Fruit fly (Drosophila melanogaster): ENCODE data around the gene CG12506.
A peak's percentile ranks its signal among the peaks of the same experiment; 100 is the strongest.

CG12506 gene

DNA sequence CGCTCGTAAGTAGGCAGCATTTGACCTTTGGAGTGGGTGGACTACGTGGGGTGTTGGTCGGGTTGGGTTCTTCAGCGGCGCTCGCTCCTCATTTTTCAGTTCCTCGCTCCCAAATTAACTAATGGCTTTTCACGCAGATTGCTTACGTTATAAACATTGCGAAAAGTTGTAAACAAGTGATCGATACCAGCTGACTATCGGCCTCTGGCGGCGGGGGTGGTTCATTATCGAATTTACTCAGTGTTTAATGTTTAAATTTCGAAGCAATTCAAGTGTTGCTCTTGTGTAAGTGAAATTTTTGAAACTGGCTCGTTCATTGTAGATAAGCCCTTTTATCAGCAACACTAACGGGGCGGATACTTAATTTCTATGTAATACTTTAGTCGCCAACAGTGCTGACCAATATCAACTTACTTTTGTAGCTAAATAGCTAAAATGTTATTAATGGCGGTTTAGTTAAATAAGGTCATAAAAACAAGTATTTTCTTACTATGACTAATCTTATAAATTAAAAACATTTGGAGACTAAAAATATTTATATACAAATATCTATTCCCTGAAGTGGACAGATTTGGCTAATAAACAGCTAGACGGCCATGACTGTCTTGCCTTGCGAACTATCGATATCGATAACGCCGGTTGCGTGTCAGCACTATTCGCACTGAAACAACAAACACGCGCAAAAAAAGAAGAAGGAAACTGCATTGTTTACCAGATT, 46.1 kb downstream of the CG12506 start, which contains the start of the genes PGAP2 and Clp (continued):
- no peak for TF ChIP-seq tx (GFP tag; optimal IDR thresholded peaks at IDR 0.05)
- TF ChIP-seq CG8765 (GFP tag; IDR thresholded peaks at IDR 0.05) = peak; percentile 52; the same call in 1 of the 2 replicates
- peak; percentile 85 for TF ChIP-seq CG2712 (tag; optimal IDR thresholded peaks at IDR 0.05)
- peak; percentile 84 for TF ChIP-seq CG2120 (GFP tag; optimal IDR thresholded peaks at IDR 0.05)
- TF ChIP-seq CG18764 (GFP tag; optimal IDR thresholded peaks at IDR 0.05) = peak; percentile 60
- no peak for TF ChIP-seq odd (GFP tag; optimal IDR thresholded peaks at IDR 0.05)
- peak; percentile 68 for TF ChIP-seq CG17829 (tag; optimal IDR thresholded peaks at IDR 0.05)
- TF ChIP-seq ac (GFP tag; optimal IDR thresholded peaks at IDR 0.05) = no peak
- peak; percentile 3 for TF ChIP-seq nom (GFP tag; optimal IDR thresholded peaks at IDR 0.05)
- peak; percentile 63; the same call in 3 of the 4 replicates for TF ChIP-seq Gug (GFP tag; IDR thresholded peaks at IDR 0.05)
- peak; percentile 76 for TF ChIP-seq CG6689 (GFP tag; IDR thresholded peaks at IDR 0.05)
- peak; percentile 85 for TF ChIP-seq CG10979 (tag; optimal IDR thresholded peaks at IDR 0.05)
- TF ChIP-seq Neu2 (GFP tag; optimal IDR thresholded peaks at IDR 0.05; ENCODE audit: borderline replicate concordance) = peak; percentile 33
- TF ChIP-seq gt (GFP tag; IDR thresholded peaks at IDR 0.05) = no peak
- peak; percentile 52 for TF ChIP-seq CG10543 (GFP tag; optimal IDR thresholded peaks at IDR 0.05)
- TF ChIP-seq tio (GFP tag; optimal IDR thresholded peaks at IDR 0.05) = no peak
- peak; percentile 82 for TF ChIP-seq Aef1 (GFP tag; IDR thresholded peaks at IDR 0.05)
- peak; percentile 61 for TF ChIP-seq CG4617 (GFP tag; optimal IDR thresholded peaks at IDR 0.05; ENCODE audit: borderline replicate concordance)
- no peak for TF ChIP-seq CG12769 (tag; optimal IDR thresholded peaks at IDR 0.05)
- peak; percentile 41 for TF ChIP-seq ems (GFP tag; optimal IDR thresholded peaks at IDR 0.05)
- TF ChIP-seq vvl (GFP tag; IDR thresholded peaks at IDR 0.05) = peak; percentile 79
- TF ChIP-seq tin (GFP tag; optimal IDR thresholded peaks at IDR 0.05) = peak; percentile 73
- peak; percentile 85 for TF ChIP-seq CG8388 (GFP tag; optimal IDR thresholded peaks at IDR 0.05)
- TF ChIP-seq Rx (GFP tag; IDR thresholded peaks at IDR 0.05) = peak; percentile 52; the same call in 1 of the 2 replicates
- TF ChIP-seq CG3163 (GFP tag; optimal IDR thresholded peaks at IDR 0.05) = no peak
- peak; percentile 84 for TF ChIP-seq CG34422 (GFP tag; IDR thresholded peaks at IDR 0.05)
- TF ChIP-seq CTCF (GFP tag; optimal IDR thresholded peaks at IDR 0.05) = peak; percentile 66
- no peak for TF ChIP-seq ERR (GFP tag; optimal IDR thresholded peaks at IDR 0.05)
- peak; percentile 62 for TF ChIP-seq zen (tag; optimal IDR thresholded peaks at IDR 0.05)
- TF ChIP-seq lmd (GFP tag; IDR thresholded peaks at IDR 0.05) = peak; percentile 84
- TF ChIP-seq slp2 (GFP tag; optimal IDR thresholded peaks at IDR 0.05) = no peak
- TF ChIP-seq CG6272 (GFP tag; IDR thresholded peaks at IDR 0.05) = peak; percentile 62
- peak; percentile 65 for TF ChIP-seq nerfin-1 (tag; optimal IDR thresholded peaks at IDR 0.05)
- peak; percentile 6 for TF ChIP-seq HHEX (GFP tag; optimal IDR thresholded peaks at IDR 0.05)
- no peak for TF ChIP-seq CG3838 (GFP tag; optimal IDR thresholded peaks at IDR 0.05)
- no peak for TF ChIP-seq CG6765 (GFP tag; optimal IDR thresholded peaks at IDR 0.05)
- TF ChIP-seq CG1233 (GFP tag; optimal IDR thresholded peaks at IDR 0.05) = peak; percentile 74
- TF ChIP-seq HLH54F (GFP tag; optimal IDR thresholded peaks at IDR 0.05) = peak; percentile 50
- no peak for TF ChIP-seq zf30C (GFP tag; optimal IDR thresholded peaks at IDR 0.05)
- TF ChIP-seq CG2116 (GFP tag; optimal IDR thresholded peaks at IDR 0.05) = peak; percentile 72
- peak; percentile 69; the same call in 2 of the 3 replicates for TF ChIP-seq ci (GFP tag; IDR thresholded peaks at IDR 0.05)
- peak; percentile 20 for TF ChIP-seq Bdp1 (GFP tag; optimal IDR thresholded peaks at IDR 0.05)
- TF ChIP-seq ro (GFP tag; IDR thresholded peaks at IDR 0.05) = peak; percentile 30; the same call in 1 of the 2 replicates
- TF ChIP-seq onecut (GFP tag; IDR thresholded peaks at IDR 0.05) = no peak; the same call in 1 of the 2 replicates
- peak; percentile 79 for TF ChIP-seq CG32532 (GFP tag; IDR thresholded peaks at IDR 0.05)
- no peak for TF ChIP-seq Lpt (GFP tag; optimal IDR thresholded peaks at IDR 0.05)
- peak; percentile 48 for TF ChIP-seq CG1603 (tag; optimal IDR thresholded peaks at IDR 0.05)
- TF ChIP-seq CG30403 (GFP tag; optimal IDR thresholded peaks at IDR 0.05) = peak; percentile 86
- no peak for TF ChIP-seq disco-r (GFP tag; optimal IDR thresholded peaks at IDR 0.05)
- no peak for TF ChIP-seq Hey (tag; optimal IDR thresholded peaks at IDR 0.05)
- TF ChIP-seq chif (GFP tag; optimal IDR thresholded peaks at IDR 0.05) = peak; percentile 43 to 56
